Fruit fly (Drosophila melanogaster) whole organism, prepupa: Measurements from ENCODE around the gene CG4733.

Experiments
- CG10631 ChIP-seq: fragments of 200-800 bp; sonication (Bioruptor generic); optimal IDR thresholded peaks from 2 replicates; lab custom pipeline; 2016; ENCODE audit warnings: missing biosample characterization, missing genetic modification characterization
- CG10669 ChIP-seq: fragments of 200-800 bp; sonication (Bioruptor generic); optimal IDR thresholded peaks from 3 replicates; lab custom pipeline; 2018; ENCODE audit warnings: missing biosample characterization, mild to moderate bottlenecking, missing genetic modification characterization, moderate library complexity
- CG11294 ChIP-seq: fragments of 200-800 bp; sonication (Bioruptor generic); IDR thresholded peaks from 2 replicates; pipeline ENCODE4 v1.3.6; 2022; ENCODE audit warnings: missing biosample characterization, missing genetic modification characterization
- CG11902 ChIP-seq: fragments of 200-800 bp; sonication (Bioruptor generic); optimal IDR thresholded peaks from 3 replicates; lab custom pipeline; 2016; ENCODE audit warnings: missing biosample characterization, missing genetic modification characterization
- CG15336 ChIP-seq: fragments of 200-800 bp; sonication (Bioruptor generic); IDR thresholded peaks from 2 replicates; pipeline ENCODE4 v1.3.6; 2022; ENCODE audit warnings: missing biosample characterization, missing genetic modification characterization
- CG1621 ChIP-seq: fragments of 200-800 bp; sonication (Bioruptor generic); optimal IDR thresholded peaks from 3 replicates; lab custom pipeline; 2018; ENCODE audit warnings: missing biosample characterization, mild to moderate bottlenecking, missing genetic modification characterization
- CG16779 ChIP-seq: fragments of 200-800 bp; sonication (Bioruptor generic); optimal IDR thresholded peaks from 3 replicates; lab custom pipeline; 2017; ENCODE audit warnings: missing biosample characterization, mild to moderate bottlenecking, missing genetic modification characterization
- CG31627 ChIP-seq: fragments of 200-800 bp; sonication (Bioruptor generic); optimal IDR thresholded peaks from 3 replicates; lab custom pipeline; 2016; ENCODE audit warnings: missing biosample characterization, missing genetic modification characterization
- CG34406 ChIP-seq: fragments of 200-800 bp; sonication (Bioruptor generic); optimal IDR thresholded peaks from 3 replicates; lab custom pipeline; 2016; ENCODE audit warnings: missing biosample characterization, missing genetic modification characterization
- CG3919 ChIP-seq: fragments of 200-800 bp; sonication (Bioruptor generic); optimal IDR thresholded peaks from 3 replicates; lab custom pipeline; 2016; ENCODE audit warnings: missing biosample characterization, missing genetic modification characterization
- CG4318 ChIP-seq: fragments of 200-800 bp; sonication (Bioruptor generic); optimal IDR thresholded peaks from 3 replicates; lab custom pipeline; 2017; ENCODE audit warnings: missing biosample characterization, mild to moderate bottlenecking, missing genetic modification characterization
- CG6163 ChIP-seq: fragments of 200-800 bp; sonication (Bioruptor generic); IDR thresholded peaks from 3 replicates; pipeline ENCODE4 v1.3.6; 2022; ENCODE audit warnings: missing biosample characterization, missing genetic modification characterization
- CG6276 ChIP-seq: fragments of 200-800 bp; sonication (Bioruptor generic); optimal IDR thresholded peaks from 2 replicates; lab custom pipeline; 2017; ENCODE audit warnings: missing biosample characterization, mild to moderate bottlenecking, missing genetic modification characterization
- CG6792 ChIP-seq: fragments of 200-800 bp; sonication (Bioruptor generic); optimal IDR thresholded peaks from 3 replicates; lab custom pipeline; 2016; ENCODE audit warnings: missing biosample characterization, missing genetic modification characterization
- CG6808 ChIP-seq: fragments of 200-800 bp; sonication (Bioruptor generic); optimal IDR thresholded peaks from 3 replicates; lab custom pipeline; 2017; ENCODE audit warnings: missing biosample characterization, missing genetic modification characterization, mild to moderate bottlenecking, moderate library complexity, missing genetic modification reagents
- CG6854 ChIP-seq: fragments of 200-800 bp; sonication (Bioruptor generic); optimal IDR thresholded peaks from 2 replicates; lab custom pipeline; 2017; ENCODE audit warnings: missing biosample characterization, mild to moderate bottlenecking, missing genetic modification characterization
- CG7368 ChIP-seq: fragments of 200-800 bp; sonication (Bioruptor generic); optimal IDR thresholded peaks from 3 replicates; lab custom pipeline; 2016; ENCODE audit warnings: missing biosample characterization, missing genetic modification characterization
- CG8319 ChIP-seq: fragments of 200-800 bp; sonication (Bioruptor generic); optimal IDR thresholded peaks from 3 replicates; lab custom pipeline; 2016; ENCODE audit warnings: missing biosample characterization, missing genetic modification characterization
- CG8632 ChIP-seq: fragments of 200-800 bp; sonication (Bioruptor generic); optimal IDR thresholded peaks from 3 replicates; lab custom pipeline; 2016; ENCODE audit warnings: missing biosample characterization, missing genetic modification characterization
- CG9139 ChIP-seq: fragments of 200-800 bp; sonication (Bioruptor generic); optimal IDR thresholded peaks from 3 replicates; lab custom pipeline; 2017; ENCODE audit warnings: missing biosample characterization, mild to moderate bottlenecking, missing genetic modification characterization
- Eip75B ChIP-seq: fragments of 200-800 bp; sonication (Bioruptor generic); optimal IDR thresholded peaks from 3 replicates; lab custom pipeline; 2016; ENCODE audit warnings: missing biosample characterization, missing genetic modification characterization
- Eip78C ChIP-seq: fragments of 200-800 bp; sonication (Bioruptor generic); peaks from one replicate; lab custom pipeline; 2016; ENCODE audit warnings: missing biosample characterization, missing genetic modification characterization
- Eip93F ChIP-seq: fragments of 200-800 bp; sonication (Bioruptor generic); optimal IDR thresholded peaks from 2 replicates; lab custom pipeline; 2016; ENCODE audit warnings: missing biosample characterization, mild to moderate bottlenecking, missing genetic modification characterization
- Ets21C ChIP-seq: fragments of 200-800 bp; sonication (Bioruptor generic); optimal IDR thresholded peaks from 3 replicates; lab custom pipeline; 2016; ENCODE audit warnings: missing biosample characterization, missing genetic modification characterization
- Ets96B ChIP-seq: fragments of 200-800 bp; optimal IDR thresholded peaks from 2 replicates; lab custom pipeline; 2019; ENCODE audit warnings: missing biosample characterization, mild to moderate bottlenecking, missing genetic modification characterization, moderate library complexity
- Gug ChIP-seq: fragments of 200-800 bp; sonication (Bioruptor generic); IDR thresholded peaks from 2 replicates; pipeline ENCODE4 v1.3.6; 2022; ENCODE audit warnings: missing biosample characterization, missing genetic modification characterization
- Hr38 ChIP-seq: sonication (Bioruptor generic); optimal IDR thresholded peaks from 2 replicates; lab custom pipeline; 2016; ENCODE audit warnings: missing biosample characterization, missing genetic modification characterization
- Hr39 ChIP-seq: fragments of 200-800 bp; sonication (Bioruptor generic); optimal IDR thresholded peaks from 2 replicates; lab custom pipeline; 2016; ENCODE audit warnings: missing biosample characterization, missing genetic modification characterization
- Met ChIP-seq: fragments of 200-800 bp; sonication (Bioruptor generic); optimal IDR thresholded peaks from 3 replicates; lab custom pipeline; 2016; ENCODE audit warnings: missing biosample characterization, missing genetic modification characterization
- OdsH ChIP-seq: fragments of 200-800 bp; sonication (Bioruptor generic); optimal IDR thresholded peaks from 3 replicates; lab custom pipeline; 2016; ENCODE audit warnings: missing biosample characterization, missing genetic modification characterization
- Smox ChIP-seq: fragments of 200-800 bp; sonication (Bioruptor generic); optimal IDR thresholded peaks from 3 replicates; lab custom pipeline; 2016; ENCODE audit warnings: missing biosample characterization, missing genetic modification characterization
- Sox102F ChIP-seq: fragments of 200-800 bp; sonication (Bioruptor generic); optimal IDR thresholded peaks from 2 replicates; lab custom pipeline; 2016; ENCODE audit warnings: missing biosample characterization, mild to moderate bottlenecking, missing genetic modification characterization
- Sox14 ChIP-seq: fragments of 200-800 bp; sonication (Bioruptor generic); optimal IDR thresholded peaks from 3 replicates; lab custom pipeline; 2016; ENCODE audit warnings: missing biosample characterization, missing genetic modification characterization
- Sox15 ChIP-seq: fragments of 200-800 bp; sonication (Bioruptor generic); optimal IDR thresholded peaks from 3 replicates; lab custom pipeline; 2016; ENCODE audit warnings: missing biosample characterization, missing genetic modification characterization
- achi ChIP-seq: fragments of 200-800 bp; sonication (Bioruptor generic); optimal IDR thresholded peaks from 3 replicates; lab custom pipeline; 2016; ENCODE audit warnings: missing biosample characterization, missing genetic modification characterization
- cyc ChIP-seq: fragments of 200-800 bp; sonication (Bioruptor generic); optimal IDR thresholded peaks from 3 replicates; lab custom pipeline; 2016; ENCODE audit warnings: missing biosample characterization, missing genetic modification characterization
- dsx ChIP-seq: fragments of 200-800 bp; optimal IDR thresholded peaks from 3 replicates; lab custom pipeline; 2019; ENCODE audit warnings: missing biosample characterization, mild to moderate bottlenecking, missing genetic modification characterization, moderate library complexity; ENCODE audit not compliant: poor library complexity, severe bottlenecking
- eg ChIP-seq: fragments of 200-800 bp; sonication (Bioruptor generic); IDR thresholded peaks from 3 replicates; pipeline ENCODE4 v1.3.6; 2022; ENCODE audit warnings: missing biosample characterization, missing genetic modification characterization
- fd59A ChIP-seq: fragments of 200-800 bp; sonication (Bioruptor generic); optimal IDR thresholded peaks from 2 replicates; lab custom pipeline; 2017; ENCODE audit warnings: missing biosample characterization, mild to moderate bottlenecking, missing genetic modification characterization, missing genetic modification reagents
- fd85E ChIP-seq: fragments of 200-800 bp; sonication (Bioruptor generic); optimal IDR thresholded peaks from 3 replicates; lab custom pipeline; 2016; ENCODE audit warnings: missing biosample characterization, missing genetic modification characterization
- lz ChIP-seq: fragments of 200-800 bp; sonication (Bioruptor generic); optimal IDR thresholded peaks from 3 replicates; lab custom pipeline; 2016; ENCODE audit warnings: missing biosample characterization, missing genetic modification characterization
- pdm3 ChIP-seq: fragments of 200-800 bp; sonication (Bioruptor generic); optimal IDR thresholded peaks from 3 replicates; lab custom pipeline; 2016; ENCODE audit warnings: missing biosample characterization, missing genetic modification characterization
- salr ChIP-seq, 2 experiments: fragments of 200-800 bp; sonication (Bioruptor generic); optimal IDR thresholded peaks; 3 replicates each; lab custom pipeline; 2016 to 2018; ENCODE audit warnings: missing biosample characterization in 2 of 2, missing genetic modification characterization in 2 of 2, mild to moderate bottlenecking in 1 of 2
- spab ChIP-seq: fragments of 200-800 bp; sonication (Bioruptor generic); optimal IDR thresholded peaks from 2 replicates; lab custom pipeline; 2017; ENCODE audit warnings: missing biosample characterization, mild to moderate bottlenecking, missing genetic modification characterization, missing genetic modification reagents
- ss ChIP-seq, 2 experiments: fragments of 200-800 bp; sonication (Bioruptor generic); optimal IDR thresholded peaks; 2 replicates in 1 of 2; 3 replicates in 1 of 2; lab custom pipeline; 2017 to 2018; ENCODE audit warnings: mild to moderate bottlenecking in 2 of 2, missing biosample characterization in 2 of 2, missing genetic modification characterization in 2 of 2, moderate library complexity in 1 of 2
- svp ChIP-seq: fragments of 200-800 bp; sonication (Bioruptor generic); peaks from one replicate; lab custom pipeline; 2016; ENCODE audit warnings: missing biosample characterization, missing genetic modification characterization
- topi ChIP-seq: fragments of 200-800 bp; sonication (Bioruptor generic); optimal IDR thresholded peaks from 3 replicates; lab custom pipeline; 2016; ENCODE audit warnings: missing biosample characterization, missing genetic modification characterization
- vri ChIP-seq: fragments of 200-800 bp; sonication (Bioruptor generic); optimal IDR thresholded peaks from 3 replicates; lab custom pipeline; 2016; ENCODE audit warnings: missing biosample characterization, mild to moderate bottlenecking, missing genetic modification characterization

CG4733 gene

dm6 chr3R:19904865-19905373, 14.4 kb downstream of the CG4733 start, which contains the start of the genes Surf6 and RhoGAP92B (continued):
- TF ChIP-seq CG1621 (tag; lab: Kevin White, UChicago): peak; percentile 97
- peak; percentile 68 for TF ChIP-seq lz (GFP tag; lab: Kevin White, UChicago)
- peak; percentile 77 for TF ChIP-seq CG6854 (GFP tag; lab: Kevin White, UChicago)
- no peak for TF ChIP-seq CG8632
- TF ChIP-seq vri (GFP tag; lab: Kevin White, UChicago): peak; percentile 66
- TF ChIP-seq Ets96B (tag; lab: Kevin White, UChicago): peak; percentile 31
- peak; percentile 95 for TF ChIP-seq svp (GFP tag; lab: Kevin White, UChicago)
- TF ChIP-seq CG8319 (GFP tag; lab: Kevin White, UChicago): peak; percentile 42
- peak; percentile 76 for TF ChIP-seq Sox14
- TF ChIP-seq CG6163 (GFP tag; lab: Robert Waterston, UW): peak; percentile 50; the same call in 2 of the 3 replicates
- peak; percentile 71 for TF ChIP-seq Hr39
- no peak for TF ChIP-seq salr (GFP tag; optimal IDR thresholded peaks at IDR 0.05; lab: Kevin White, UChicago)
- TF ChIP-seq Smox (GFP tag; lab: Kevin White, UChicago): no peak
- peak; percentile 55 for TF ChIP-seq cyc (GFP tag; lab: Kevin White, UChicago)
- TF ChIP-seq Sox102F (GFP tag; lab: Kevin White, UChicago): peak; percentile 63
- TF ChIP-seq Sox15: peak; percentile 27
- peak; percentile 73 for TF ChIP-seq Eip75B

- TF ChIP-seq CG7368 (GFP tag; lab: Kevin White, UChicago) (peak; percentile 82), CG6792 (peak; percentile 90), Sox102F (GFP tag; lab: Kevin White, UChicago) (peak; percentile 90), dsx (GFP tag; lab: Kevin White, UChicago) (peak; percentile 64), Eip78C (GFP tag; lab: Kevin White, UChicago) (peak; percentile 95), lz (GFP tag; lab: Kevin White, UChicago) (peak; percentile 91), Met (GFP tag; lab: Kevin White, UChicago) (peak; percentile 87), ss (GFP tag; optimal IDR thresholded peaks at IDR 0.05; lab: Kevin White, UChicago) (peak; percentile 61 to 76), CG6808 (GFP tag; lab: Kevin White, UChicago) (peak; percentile 80), fd85E (no peak), CG11902 (peak; percentile 87), CG3919 (GFP tag; lab: Kevin White, UChicago) (peak; percentile 87), spab (peak; percentile 86), Eip75B (peak; percentile 87), Smox (GFP tag; lab: Kevin White, UChicago) (peak; percentile 91), Ets21C (GFP tag; lab: Kevin White, UChicago) (peak; percentile 89), CG4318 (GFP tag; lab: Kevin White, UChicago) (no peak), topi (peak; percentile 84), Gug (GFP tag; lab: Robert Waterston, UW) (peak; percentile 81), pdm3 (GFP tag; lab: Kevin White, UChicago) (peak; percentile 92), CG16779 (tag; lab: Kevin White, UChicago) (peak; percentile 68), Eip93F (peak; percentile 66), vri (GFP tag; lab: Kevin White, UChicago) (peak; percentile 93), CG10631 (GFP tag; lab: Kevin White, UChicago) (peak; percentile 81), CG6276 (GFP tag; lab: Kevin White, UChicago) (peak; percentile 74), CG11294 (GFP tag; lab: Robert Waterston, UW) (peak; percentile 84), OdsH (GFP tag; lab: Kevin White, UChicago) (peak; percentile 92), fd59A (GFP tag; lab: Kevin White, UChicago) (peak; percentile 85), Hr38 (GFP tag; lab: Kevin White, UChicago) (no peak), CG34406 (GFP tag; lab: Kevin White, UChicago) (peak; percentile 86), CG1621 (tag; lab: Kevin White, UChicago) (peak; percentile 82), Sox14 (peak; percentile 89), Ets96B (tag; lab: Kevin White, UChicago) (peak; percentile 80), salr (GFP tag; optimal IDR thresholded peaks at IDR 0.05; lab: Kevin White, UChicago) (peak; percentile 70 to 77), CG9139 (GFP tag; lab: Kevin White, UChicago) (peak; percentile 50), svp (GFP tag; lab: Kevin White, UChicago) (peak; percentile 98), CG15336 (GFP tag; lab: Robert Waterston, UW) (peak; percentile 91), CG10669 (GFP tag; lab: Kevin White, UChicago) (peak; percentile 80), CG31627 (peak; percentile 95), CG8319 (GFP tag; lab: Kevin White, UChicago) (peak; percentile 86), achi (peak; percentile 87), eg (GFP tag; lab: Robert Waterston, UW) (peak; percentile 91)
Observed at dm6 chr3R:19905932-19906439, 15.5 kb downstream of the CG4733 start.
